Fruit fly (Drosophila melanogaster) whole organism, prepupa: ENCODE data around the gene CG7381.

Experiments
- Blimp-1 ChIP-seq: fragments of 200-800 bp; sonication (Bioruptor generic); optimal IDR thresholded peaks from 3 replicates; lab custom pipeline; 2017; ENCODE audit warnings: missing biosample characterization, missing genetic modification characterization, mild to moderate bottlenecking, moderate library complexity, missing genetic modification reagents
- CG11902 ChIP-seq: fragments of 200-800 bp; sonication (Bioruptor generic); optimal IDR thresholded peaks from 3 replicates; lab custom pipeline; 2016; ENCODE audit warnings: missing biosample characterization, missing genetic modification characterization
- CG15336 ChIP-seq: fragments of 200-800 bp; sonication (Bioruptor generic); IDR thresholded peaks from 2 replicates; pipeline ENCODE4 v1.3.6; 2022; ENCODE audit warnings: missing biosample characterization, missing genetic modification characterization
- CG1621 ChIP-seq: fragments of 200-800 bp; sonication (Bioruptor generic); optimal IDR thresholded peaks from 3 replicates; lab custom pipeline; 2018; ENCODE audit warnings: missing biosample characterization, mild to moderate bottlenecking, missing genetic modification characterization
- CG16779 ChIP-seq: fragments of 200-800 bp; sonication (Bioruptor generic); optimal IDR thresholded peaks from 3 replicates; lab custom pipeline; 2017; ENCODE audit warnings: missing biosample characterization, mild to moderate bottlenecking, missing genetic modification characterization
- CG3032 ChIP-seq: fragments of 200-800 bp; optimal IDR thresholded peaks from 2 replicates; lab custom pipeline; 2019; ENCODE audit warnings: missing biosample characterization, mild to moderate bottlenecking, missing genetic modification characterization, moderate library complexity
- CG31627 ChIP-seq: fragments of 200-800 bp; sonication (Bioruptor generic); optimal IDR thresholded peaks from 3 replicates; lab custom pipeline; 2016; ENCODE audit warnings: missing biosample characterization, missing genetic modification characterization
- CG32006 ChIP-seq: fragments of 200-800 bp; sonication (Bioruptor generic); optimal IDR thresholded peaks from 3 replicates; lab custom pipeline; 2017; ENCODE audit warnings: missing biosample characterization, mild to moderate bottlenecking, missing genetic modification characterization
- CG34406 ChIP-seq: fragments of 200-800 bp; sonication (Bioruptor generic); optimal IDR thresholded peaks from 3 replicates; lab custom pipeline; 2016; ENCODE audit warnings: missing biosample characterization, missing genetic modification characterization
- CG3919 ChIP-seq: fragments of 200-800 bp; sonication (Bioruptor generic); optimal IDR thresholded peaks from 3 replicates; lab custom pipeline; 2016; ENCODE audit warnings: missing biosample characterization, missing genetic modification characterization
- CG4318 ChIP-seq: fragments of 200-800 bp; sonication (Bioruptor generic); optimal IDR thresholded peaks from 3 replicates; lab custom pipeline; 2017; ENCODE audit warnings: missing biosample characterization, mild to moderate bottlenecking, missing genetic modification characterization
- CG6163 ChIP-seq: fragments of 200-800 bp; sonication (Bioruptor generic); IDR thresholded peaks from 3 replicates; pipeline ENCODE4 v1.3.6; 2022; ENCODE audit warnings: missing biosample characterization, missing genetic modification characterization
- CG6792 ChIP-seq: fragments of 200-800 bp; sonication (Bioruptor generic); optimal IDR thresholded peaks from 3 replicates; lab custom pipeline; 2016; ENCODE audit warnings: missing biosample characterization, missing genetic modification characterization
- CG6808 ChIP-seq: fragments of 200-800 bp; sonication (Bioruptor generic); optimal IDR thresholded peaks from 3 replicates; lab custom pipeline; 2017; ENCODE audit warnings: missing biosample characterization, missing genetic modification characterization, mild to moderate bottlenecking, moderate library complexity, missing genetic modification reagents
- CG6854 ChIP-seq: fragments of 200-800 bp; sonication (Bioruptor generic); optimal IDR thresholded peaks from 2 replicates; lab custom pipeline; 2017; ENCODE audit warnings: missing biosample characterization, mild to moderate bottlenecking, missing genetic modification characterization
- CG8319 ChIP-seq: fragments of 200-800 bp; sonication (Bioruptor generic); optimal IDR thresholded peaks from 3 replicates; lab custom pipeline; 2016; ENCODE audit warnings: missing biosample characterization, missing genetic modification characterization
- CG8632 ChIP-seq: fragments of 200-800 bp; sonication (Bioruptor generic); optimal IDR thresholded peaks from 3 replicates; lab custom pipeline; 2016; ENCODE audit warnings: missing biosample characterization, missing genetic modification characterization
- CG9139 ChIP-seq: fragments of 200-800 bp; sonication (Bioruptor generic); optimal IDR thresholded peaks from 3 replicates; lab custom pipeline; 2017; ENCODE audit warnings: missing biosample characterization, mild to moderate bottlenecking, missing genetic modification characterization
- Eip75B ChIP-seq: fragments of 200-800 bp; sonication (Bioruptor generic); optimal IDR thresholded peaks from 3 replicates; lab custom pipeline; 2016; ENCODE audit warnings: missing biosample characterization, missing genetic modification characterization
- Eip78C ChIP-seq: fragments of 200-800 bp; sonication (Bioruptor generic); peaks from one replicate; lab custom pipeline; 2016; ENCODE audit warnings: missing biosample characterization, missing genetic modification characterization
- Eip93F ChIP-seq: fragments of 200-800 bp; sonication (Bioruptor generic); optimal IDR thresholded peaks from 2 replicates; lab custom pipeline; 2016; ENCODE audit warnings: missing biosample characterization, mild to moderate bottlenecking, missing genetic modification characterization
- Ets96B ChIP-seq: fragments of 200-800 bp; optimal IDR thresholded peaks from 2 replicates; lab custom pipeline; 2019; ENCODE audit warnings: missing biosample characterization, mild to moderate bottlenecking, missing genetic modification characterization, moderate library complexity
- Gug ChIP-seq: fragments of 200-800 bp; sonication (Bioruptor generic); IDR thresholded peaks from 2 replicates; pipeline ENCODE4 v1.3.6; 2022; ENCODE audit warnings: missing biosample characterization, missing genetic modification characterization
- Hr38 ChIP-seq: sonication (Bioruptor generic); optimal IDR thresholded peaks from 2 replicates; lab custom pipeline; 2016; ENCODE audit warnings: missing biosample characterization, missing genetic modification characterization
- Hr4 ChIP-seq: fragments of 200-800 bp; sonication (Bioruptor generic); optimal IDR thresholded peaks from 3 replicates; lab custom pipeline; 2016; ENCODE audit warnings: missing biosample characterization, missing genetic modification characterization
- Lpt ChIP-seq: fragments of 200-800 bp; sonication (Bioruptor generic); optimal IDR thresholded peaks from 3 replicates; lab custom pipeline; 2016; ENCODE audit warnings: missing biosample characterization, missing genetic modification characterization
- OdsH ChIP-seq: fragments of 200-800 bp; sonication (Bioruptor generic); optimal IDR thresholded peaks from 3 replicates; lab custom pipeline; 2016; ENCODE audit warnings: missing biosample characterization, missing genetic modification characterization
- Sox102F ChIP-seq: fragments of 200-800 bp; sonication (Bioruptor generic); optimal IDR thresholded peaks from 2 replicates; lab custom pipeline; 2016; ENCODE audit warnings: missing biosample characterization, mild to moderate bottlenecking, missing genetic modification characterization
- Sox14 ChIP-seq: fragments of 200-800 bp; sonication (Bioruptor generic); optimal IDR thresholded peaks from 3 replicates; lab custom pipeline; 2016; ENCODE audit warnings: missing biosample characterization, missing genetic modification characterization
- Sox15 ChIP-seq: fragments of 200-800 bp; sonication (Bioruptor generic); optimal IDR thresholded peaks from 3 replicates; lab custom pipeline; 2016; ENCODE audit warnings: missing biosample characterization, missing genetic modification characterization
- achi ChIP-seq: fragments of 200-800 bp; sonication (Bioruptor generic); optimal IDR thresholded peaks from 3 replicates; lab custom pipeline; 2016; ENCODE audit warnings: missing biosample characterization, missing genetic modification characterization
- acj6 ChIP-seq: fragments of 200-800 bp; sonication (Bioruptor generic); optimal IDR thresholded peaks from 3 replicates; lab custom pipeline; 2016; ENCODE audit warnings: missing biosample characterization, missing genetic modification characterization
- cyc ChIP-seq: fragments of 200-800 bp; sonication (Bioruptor generic); optimal IDR thresholded peaks from 3 replicates; lab custom pipeline; 2016; ENCODE audit warnings: missing biosample characterization, missing genetic modification characterization
- dac ChIP-seq: fragments of 200-800 bp; sonication (Bioruptor generic); optimal IDR thresholded peaks from 2 replicates; lab custom pipeline; 2017; ENCODE audit warnings: missing biosample characterization, mild to moderate bottlenecking, missing genetic modification characterization
- dsx ChIP-seq: fragments of 200-800 bp; optimal IDR thresholded peaks from 3 replicates; lab custom pipeline; 2019; ENCODE audit warnings: missing biosample characterization, mild to moderate bottlenecking, missing genetic modification characterization, moderate library complexity; ENCODE audit not compliant: poor library complexity, severe bottlenecking
- eg ChIP-seq: fragments of 200-800 bp; sonication (Bioruptor generic); IDR thresholded peaks from 3 replicates; pipeline ENCODE4 v1.3.6; 2022; ENCODE audit warnings: missing biosample characterization, missing genetic modification characterization
- esn ChIP-seq: fragments of 200-800 bp; sonication (Bioruptor generic); optimal IDR thresholded peaks from 2 replicates; lab custom pipeline; 2016; ENCODE audit warnings: missing biosample characterization, mild to moderate bottlenecking, missing genetic modification characterization, moderate library complexity
- fd85E ChIP-seq: fragments of 200-800 bp; sonication (Bioruptor generic); optimal IDR thresholded peaks from 3 replicates; lab custom pipeline; 2016; ENCODE audit warnings: missing biosample characterization, missing genetic modification characterization
- fkh ChIP-seq: fragments of 200-800 bp; sonication (Bioruptor generic); optimal IDR thresholded peaks from 3 replicates; lab custom pipeline; 2017; ENCODE audit warnings: missing biosample characterization, mild to moderate bottlenecking, missing genetic modification characterization, moderate library complexity
- lz ChIP-seq: fragments of 200-800 bp; sonication (Bioruptor generic); optimal IDR thresholded peaks from 3 replicates; lab custom pipeline; 2016; ENCODE audit warnings: missing biosample characterization, missing genetic modification characterization
- net ChIP-seq: fragments of 200-800 bp; sonication (Bioruptor generic); optimal IDR thresholded peaks from 3 replicates; lab custom pipeline; 2016; ENCODE audit warnings: missing biosample characterization, missing genetic modification characterization
- pdm3 ChIP-seq: fragments of 200-800 bp; sonication (Bioruptor generic); optimal IDR thresholded peaks from 3 replicates; lab custom pipeline; 2016; ENCODE audit warnings: missing biosample characterization, missing genetic modification characterization
- salr ChIP-seq, 2 experiments: fragments of 200-800 bp; sonication (Bioruptor generic); optimal IDR thresholded peaks; 3 replicates each; lab custom pipeline; 2016 to 2018; ENCODE audit warnings: missing biosample characterization in 2 of 2, missing genetic modification characterization in 2 of 2, mild to moderate bottlenecking in 1 of 2
- spab ChIP-seq: fragments of 200-800 bp; sonication (Bioruptor generic); optimal IDR thresholded peaks from 2 replicates; lab custom pipeline; 2017; ENCODE audit warnings: missing biosample characterization, mild to moderate bottlenecking, missing genetic modification characterization, missing genetic modification reagents
- svp ChIP-seq: fragments of 200-800 bp; sonication (Bioruptor generic); peaks from one replicate; lab custom pipeline; 2016; ENCODE audit warnings: missing biosample characterization, missing genetic modification characterization
- vri ChIP-seq: fragments of 200-800 bp; sonication (Bioruptor generic); optimal IDR thresholded peaks from 3 replicates; lab custom pipeline; 2016; ENCODE audit warnings: missing biosample characterization, mild to moderate bottlenecking, missing genetic modification characterization

Gene CG7381

dm6 chr3R:12982167-12982981 is 5.1 kb upstream of the CG7381 start (continued):
- TF ChIP-seq CG6854 (GFP tag; lab: Kevin White, UChicago) (no peak), acj6 (GFP tag; lab: Kevin White, UChicago) (peak; percentile 66), CG31627 (GFP tag; lab: Kevin White, UChicago) (peak; percentile 49), Sox102F (no peak), Eip93F (GFP tag; lab: Kevin White, UChicago) (peak; percentile 43), eg (GFP tag; lab: Robert Waterston, UW) (peak; percentile 87), Hr38 (GFP tag; lab: Kevin White, UChicago) (no peak), CG34406 (GFP tag; lab: Kevin White, UChicago) (peak; percentile 54), achi (GFP tag; lab: Kevin White, UChicago) (peak; percentile 61), CG9139 (GFP tag; lab: Kevin White, UChicago) (no peak), CG6792 (peak; percentile 53), Hr4 (GFP tag; lab: Kevin White, UChicago) (peak; percentile 65), CG4318 (GFP tag; lab: Kevin White, UChicago) (peak; percentile 68), Sox14 (peak; percentile 30), CG11902 (GFP tag; lab: Kevin White, UChicago) (peak; percentile 32), CG3919 (GFP tag; lab: Kevin White, UChicago) (no peak), Ets96B (tag; lab: Kevin White, UChicago) (peak; percentile 63)
- TF ChIP-seq, all 60 proteins: peak for 49

dm6 chr3R:12981334-12982166 is 4.3 kb upstream of the CG7381 start:
- TF ChIP-seq Lpt (GFP tag; lab: Kevin White, UChicago) = peak; percentile 40
- peak; percentile 80 for TF ChIP-seq lz (GFP tag; lab: Kevin White, UChicago)
- peak; percentile 72 for TF ChIP-seq CG4318 (GFP tag; lab: Kevin White, UChicago)
- peak; percentile 79 for TF ChIP-seq eg (GFP tag; lab: Robert Waterston, UW)
- no peak for TF ChIP-seq vri (GFP tag; lab: Kevin White, UChicago)
- TF ChIP-seq CG8632 (GFP tag; lab: Kevin White, UChicago) = peak; percentile 79
- TF ChIP-seq cyc (GFP tag; lab: Kevin White, UChicago) = peak; percentile 77
- peak; percentile 79 for TF ChIP-seq CG3032 (tag; lab: Kevin White, UChicago)
- TF ChIP-seq CG34406 (GFP tag; lab: Kevin White, UChicago) = peak; percentile 76
- peak; percentile 83 for TF ChIP-seq CG6808 (GFP tag; lab: Kevin White, UChicago)
- TF ChIP-seq Eip75B (GFP tag; lab: Kevin White, UChicago) = peak; percentile 81
- peak; percentile 96 for TF ChIP-seq Eip78C (GFP tag; lab: Kevin White, UChicago)
- no peak for TF ChIP-seq Hr38 (GFP tag; lab: Kevin White, UChicago)
- peak; percentile 80 for TF ChIP-seq CG32006
- peak; percentile 8 for TF ChIP-seq Blimp-1 (GFP tag; lab: Kevin White, UChicago)
- TF ChIP-seq CG8319 (GFP tag; lab: Kevin White, UChicago) = peak; percentile 59
- TF ChIP-seq svp (GFP tag; lab: Kevin White, UChicago) = peak; percentile 89
- TF ChIP-seq CG6163 (GFP tag; lab: Robert Waterston, UW) = peak; percentile 62
- peak; percentile 76 for TF ChIP-seq Ets96B (tag; lab: Kevin White, UChicago)
- peak; percentile 64; the same call in 1 of the 2 replicates for TF ChIP-seq Gug (GFP tag; lab: Robert Waterston, UW)
- TF ChIP-seq CG16779 (tag; lab: Kevin White, UChicago) = peak; percentile 45
- TF ChIP-seq net (GFP tag; lab: Kevin White, UChicago) = peak; percentile 81
- peak; percentile 40 for TF ChIP-seq dsx (GFP tag; lab: Kevin White, UChicago)
- TF ChIP-seq Sox102F = peak; percentile 68
- peak; percentile 85 for TF ChIP-seq esn (GFP tag; lab: Kevin White, UChicago)
- TF ChIP-seq fd85E (GFP tag; lab: Kevin White, UChicago) = no peak
- TF ChIP-seq OdsH (GFP tag; lab: Kevin White, UChicago) = peak; percentile 77
- peak; percentile 78 for TF ChIP-seq spab (GFP tag; lab: Kevin White, UChicago)
- peak; percentile 53 for TF ChIP-seq dac (GFP tag; lab: Kevin White, UChicago)
- no peak for TF ChIP-seq fkh (GFP tag; lab: Kevin White, UChicago)
- peak; percentile 79 for TF ChIP-seq CG15336 (GFP tag; lab: Robert Waterston, UW)
- TF ChIP-seq CG1621 = peak; percentile 57
- TF ChIP-seq pdm3 (GFP tag; lab: Kevin White, UChicago) = peak; percentile 67
- peak; percentile 71 for TF ChIP-seq CG11902 (GFP tag; lab: Kevin White, UChicago)
- TF ChIP-seq Sox15 (GFP tag; lab: Kevin White, UChicago) = peak; percentile 56
- peak; percentile 18 to 67 for TF ChIP-seq salr (GFP tag; optimal IDR thresholded peaks at IDR 0.05; lab: Kevin White, UChicago)
